Worm (Caenorhabditis elegans): ENCODE results near the gene Y38H6C.18.

DNA sequence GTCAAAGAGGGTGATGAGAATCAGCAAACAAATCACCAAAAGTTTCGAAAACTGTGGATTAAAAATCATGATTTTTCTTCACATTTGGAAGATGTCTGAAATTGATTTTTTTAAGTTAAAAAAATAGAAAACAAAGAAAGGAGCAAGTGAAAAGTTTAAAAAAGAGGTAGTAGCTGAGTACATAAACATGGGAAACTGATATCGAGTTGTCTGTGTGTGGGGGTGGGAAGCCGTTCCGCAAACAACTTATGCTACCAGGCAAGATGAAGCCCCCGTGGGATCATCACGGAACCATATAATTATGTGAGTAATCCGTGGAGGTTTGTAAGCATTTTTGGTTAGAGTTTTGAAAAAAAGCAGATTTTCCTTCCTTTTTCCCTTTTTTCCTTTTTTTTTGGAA lies 4.1 kb upstream of the Y38H6C.18 start, which contains the start of gene Y38H6C.20:
- TF ChIP-seq nhr-28 (tag; optimal IDR thresholded peaks at IDR 0.05) = no peak
- no peak for TF ChIP-seq unc-98 (GFP tag; IDR thresholded peaks at IDR 0.05)
- TF ChIP-seq mdl-1 (tag; optimal IDR thresholded peaks at IDR 0.05) = no peak
- no peak for TF ChIP-seq fkh-10 (GFP tag; optimal IDR thresholded peaks at IDR 0.05)
- TF ChIP-seq egl-27 (tag; optimal IDR thresholded peaks at IDR 0.05) = no peak
- no peak for TF ChIP-seq ceh-82 (tag; optimal IDR thresholded peaks at IDR 0.05)
- no peak for TF ChIP-seq ama-1 (optimal IDR thresholded peaks at IDR 0.05)
- no peak for TF ChIP-seq nhr-90 (tag; optimal IDR thresholded peaks at IDR 0.05; ENCODE audit: poor library complexity)
- TF ChIP-seq tbx-2 (tag; optimal IDR thresholded peaks at IDR 0.05) = no peak
- TF ChIP-seq hlh-17 (GFP tag; optimal IDR thresholded peaks at IDR 0.05; ENCODE audit: borderline replicate concordance) = no peak
- TF ChIP-seq ztf-4 (tag; optimal IDR thresholded peaks at IDR 0.05) = no peak

Measured in whole organism, L1 larva.